Worm (Caenorhabditis elegans) whole organism, L1 larva: Measurements from ENCODE around the gene C31H1.5.

ENCODE experiments used
- F16B12.6 ChIP-seq: fragments of 150-350 bp; optimal IDR thresholded peaks from 2 replicates; lab custom pipeline; 2014; ENCODE audit warnings: missing biosample characterization, missing genetic modification characterization
- Y116A8C.19 ChIP-seq: sonication (generic microtip); optimal IDR thresholded peaks from 2 replicates; lab custom pipeline; 2016; ENCODE audit warnings: missing compliant biosample characterization, missing genetic modification characterization, borderline replicate concordance
- aha-1 ChIP-seq: fragments of 150-350 bp; optimal IDR thresholded peaks from 2 replicates; lab custom pipeline; 2014; ENCODE audit warnings: missing biosample characterization, missing genetic modification characterization
- alr-1 ChIP-seq: fragments of 200-800 bp; sonication (Bioruptor generic); optimal IDR thresholded peaks from 2 replicates; lab custom pipeline; 2018; ENCODE audit warnings: borderline replicate concordance, mild to moderate bottlenecking, missing genetic modification characterization, missing compliant biosample characterization
- ama-1 ChIP-seq: fragments of 150-350 bp; optimal IDR thresholded peaks from 2 replicates; lab custom pipeline; 2014
- blmp-1 ChIP-seq: fragments of 150-350 bp; optimal IDR thresholded peaks from 2 replicates; lab custom pipeline; 2014; ENCODE audit warnings: missing biosample characterization, missing genetic modification characterization
- ceh-8 ChIP-seq: fragments of 200-800 bp; sonication (Bioruptor generic); optimal IDR thresholded peaks from 2 replicates; lab custom pipeline; 2018; ENCODE audit warnings: mild to moderate bottlenecking, missing genetic modification characterization, moderate library complexity, missing compliant biosample characterization
- ceh-82 ChIP-seq, 3 experiments: fragments of 150-350 bp in 1 of 3; sonication (generic microtip) in 2 of 3; optimal IDR thresholded peaks; 2 replicates each; lab custom pipeline; 2014 to 2017; ENCODE audit warnings: missing biosample characterization in 3 of 3, missing genetic modification characterization in 3 of 3
- ces-1 ChIP-seq: fragments of 150-350 bp; optimal IDR thresholded peaks from 2 replicates; lab custom pipeline; 2014; ENCODE audit warnings: missing biosample characterization, missing genetic modification reagents, missing genetic modification characterization
- efl-1 ChIP-seq, 4 experiments: fragments of 150-350 bp; optimal IDR thresholded peaks in 3 of 4; peaks in 1 of 4; 1 replicate in 1 of 4; 2 replicates in 3 of 4; lab custom pipeline; 2014; ENCODE audit warnings: missing biosample characterization in 2 of 4, missing genetic modification characterization in 2 of 4, missing genetic modification reagents in 2 of 4
- elt-2 ChIP-seq: sonication (generic microtip); optimal IDR thresholded peaks from 2 replicates; lab custom pipeline; 2016; ENCODE audit warnings: missing genetic modification characterization, mild to moderate bottlenecking, inconsistent platforms, missing compliant biosample characterization, missing genetic modification reagents
- elt-3 ChIP-seq, 6 experiments: fragments of 150-350 bp in 1 of 6; sonication (generic microtip); optimal IDR thresholded peaks; 2 replicates each; lab custom pipeline; 2017 to 2018; ENCODE audit warnings: missing biosample characterization in 6 of 6, missing genetic modification characterization in 6 of 6, inconsistent platforms in 1 of 6
- fkh-10 ChIP-seq: sonication (generic microtip); optimal IDR thresholded peaks from 2 replicates; lab custom pipeline; 2017; ENCODE audit warnings: missing biosample characterization, missing genetic modification reagents, missing genetic modification characterization
- fkh-4 ChIP-seq: sonication (generic microtip); optimal IDR thresholded peaks from 2 replicates; lab custom pipeline; 2016; ENCODE audit warnings: missing compliant biosample characterization, missing genetic modification characterization, borderline replicate concordance
- fkh-8 ChIP-seq: sonication (generic microtip); optimal IDR thresholded peaks from 2 replicates; lab custom pipeline; 2016; ENCODE audit warnings: mild to moderate bottlenecking, missing genetic modification characterization, missing compliant biosample characterization
- grh-1 ChIP-seq: fragments of 200-800 bp; sonication (Bioruptor generic); IDR thresholded peaks from 2 replicates; pipeline ENCODE4 v1.3.6; 2022; ENCODE audit warnings: missing genetic modification reagents, missing genetic modification characterization, missing compliant biosample characterization
- isw-1 ChIP-seq: fragments of 200-800 bp; sonication (Bioruptor generic); IDR thresholded peaks from 2 replicates; pipeline ENCODE4 v1.3.6; 2022; ENCODE audit warnings: missing genetic modification characterization, missing compliant biosample characterization
- jun-1 ChIP-seq: fragments of 150-350 bp; optimal IDR thresholded peaks from 2 replicates; lab custom pipeline; 2014; ENCODE audit warnings: missing biosample characterization, missing genetic modification reagents, missing genetic modification characterization
- lin-13 ChIP-seq: fragments of 150-350 bp; optimal IDR thresholded peaks from 2 replicates; lab custom pipeline; 2014; ENCODE audit warnings: missing biosample characterization, missing genetic modification reagents, missing genetic modification characterization
- mab-9 ChIP-seq: fragments of 200-800 bp; sonication (Bioruptor generic); IDR thresholded peaks from 2 replicates; pipeline ENCODE4 v1.3.6; 2022; ENCODE audit warnings: missing genetic modification reagents, missing genetic modification characterization, missing compliant biosample characterization
- mdl-1 ChIP-seq, 2 experiments: fragments of 150-350 bp; optimal IDR thresholded peaks; 2 replicates each; lab custom pipeline; 2014 to 2017; ENCODE audit warnings: missing biosample characterization in 2 of 2, missing genetic modification characterization in 2 of 2, inconsistent platforms in 1 of 2
- nhr-12 ChIP-seq: sonication (generic microtip); optimal IDR thresholded peaks from 2 replicates; lab custom pipeline; 2017; ENCODE audit warnings: missing biosample characterization, missing genetic modification characterization
- nhr-20 ChIP-seq: sonication (generic microtip); optimal IDR thresholded peaks from 2 replicates; lab custom pipeline; 2016; ENCODE audit warnings: mild to moderate bottlenecking, missing genetic modification characterization, missing compliant biosample characterization
- nhr-237 ChIP-seq: fragments of 150-350 bp; optimal IDR thresholded peaks from 2 replicates; lab custom pipeline; 2014; ENCODE audit warnings: missing biosample characterization, missing genetic modification characterization
- nhr-28 ChIP-seq: fragments of 150-350 bp; optimal IDR thresholded peaks from 2 replicates; lab custom pipeline; 2014; ENCODE audit warnings: missing biosample characterization, missing genetic modification characterization
- nhr-47 ChIP-seq: sonication (generic microtip); optimal IDR thresholded peaks from 2 replicates; lab custom pipeline; 2016; ENCODE audit warnings: mild to moderate bottlenecking, missing genetic modification characterization, moderate library complexity, missing compliant biosample characterization
- nhr-71 ChIP-seq: sonication (generic microtip); optimal IDR thresholded peaks from 2 replicates; lab custom pipeline; 2016; ENCODE audit warnings: mild to moderate bottlenecking, missing genetic modification characterization, moderate library complexity, missing compliant biosample characterization
- nhr-76 ChIP-seq: sonication (generic microtip); optimal IDR thresholded peaks from 2 replicates; lab custom pipeline; 2017; ENCODE audit warnings: missing biosample characterization, missing genetic modification characterization
- nhr-77 ChIP-seq: fragments of 150-350 bp; optimal IDR thresholded peaks from 2 replicates; lab custom pipeline; 2014; ENCODE audit warnings: missing biosample characterization, missing genetic modification characterization
- nhr-84 ChIP-seq: sonication (generic microtip); optimal IDR thresholded peaks from 2 replicates; lab custom pipeline; 2017; ENCODE audit warnings: missing biosample characterization, missing genetic modification characterization
- pax-3 ChIP-seq: fragments of 200-800 bp; sonication (Bioruptor generic); optimal IDR thresholded peaks from 2 replicates; lab custom pipeline; 2018; ENCODE audit warnings: mild to moderate bottlenecking, missing genetic modification characterization, moderate library complexity, missing compliant biosample characterization
- pqm-1 ChIP-seq: sonication (generic microtip); optimal IDR thresholded peaks from 3 replicates; lab custom pipeline; 2017; ENCODE audit warnings: missing biosample characterization, missing genetic modification characterization
- skn-1 ChIP-seq: fragments of 150-350 bp; optimal IDR thresholded peaks from 2 replicates; lab custom pipeline; 2014; ENCODE audit warnings: missing biosample characterization, missing genetic modification characterization
- snpc-4 ChIP-seq: fragments of 150-350 bp; optimal IDR thresholded peaks from 2 replicates; lab custom pipeline; 2014; ENCODE audit warnings: missing biosample characterization, missing genetic modification characterization
- snu-23 ChIP-seq: sonication (generic microtip); optimal IDR thresholded peaks from 2 replicates; lab custom pipeline; 2016; ENCODE audit warnings: missing genetic modification characterization, missing compliant biosample characterization
- sptf-1 ChIP-seq: fragments of 150-350 bp; optimal IDR thresholded peaks from 2 replicates; lab custom pipeline; 2014; ENCODE audit warnings: missing biosample characterization, missing genetic modification characterization
- tbx-2 ChIP-seq: sonication (generic microtip); optimal IDR thresholded peaks from 2 replicates; lab custom pipeline; 2016; ENCODE audit warnings: missing genetic modification characterization, missing compliant biosample characterization
- unc-130 ChIP-seq: fragments of 150-350 bp; optimal IDR thresholded peaks from 2 replicates; lab custom pipeline; 2017; ENCODE audit warnings: missing biosample characterization, missing genetic modification characterization, inconsistent platforms
- unc-62 ChIP-seq: fragments of 150-350 bp; optimal IDR thresholded peaks from 2 replicates; lab custom pipeline; 2014; ENCODE audit warnings: missing biosample characterization, missing genetic modification reagents, missing genetic modification characterization
- vab-15 ChIP-seq: sonication (generic microtip); optimal IDR thresholded peaks from 2 replicates; lab custom pipeline; 2017; ENCODE audit warnings: missing genotype, mild to moderate bottlenecking, missing genetic modification characterization, missing compliant biosample characterization
- zag-1 ChIP-seq: fragments of 150-350 bp; optimal IDR thresholded peaks from 2 replicates; lab custom pipeline; 2014; ENCODE audit warnings: missing biosample characterization, missing genetic modification characterization
- zip-4 ChIP-seq: fragments of 200-800 bp; sonication (Bioruptor generic); optimal IDR thresholded peaks from 2 replicates; lab custom pipeline; 2018; ENCODE audit warnings: mild to moderate bottlenecking, missing genetic modification characterization, moderate library complexity, missing compliant biosample characterization
- ztf-4 ChIP-seq: fragments of 150-350 bp; optimal IDR thresholded peaks from 2 replicates; lab custom pipeline; 2014; ENCODE audit warnings: missing biosample characterization, missing genetic modification characterization

C31H1.5 gene

ce11 chrIV:5805477-5805876 lies 8.9 kb upstream of the C31H1.5 start (continued):
- TF ChIP-seq elt-3 (tag; optimal IDR thresholded peaks at IDR 0.05; lab: Kevin White, UChicago): no peak
- no peak for TF ChIP-seq sptf-1 (tag; lab: Kevin White, UChicago)
- TF ChIP-seq lin-13 (GFP tag; lab: Kevin White, UChicago): no peak
- TF ChIP-seq snu-23 (GFP tag; lab: Kevin White, UChicago): peak; percentile 80
- no peak for TF ChIP-seq alr-1
- no peak for TF ChIP-seq nhr-77 (tag; lab: Kevin White, UChicago)
- peak; percentile 61 for TF ChIP-seq pax-3 (tag; lab: Kevin White, UChicago)
- TF ChIP-seq nhr-28 (tag; lab: Kevin White, UChicago): no peak
- peak; percentile 61 for TF ChIP-seq nhr-47 (tag; lab: Kevin White, UChicago)
- TF ChIP-seq ceh-8 (GFP tag; lab: Kevin White, UChicago): no peak
- TF ChIP-seq vab-15 (tag; lab: Kevin White, UChicago): no peak
- peak; percentile 38 for TF ChIP-seq tbx-2 (tag; lab: Kevin White, UChicago)
- TF ChIP-seq F16B12.6 (tag; lab: Kevin White, UChicago): no peak
- peak; percentile 41 for TF ChIP-seq ztf-4 (tag; lab: Kevin White, UChicago)
- TF ChIP-seq skn-1: peak; percentile 22
- peak; percentile 27 for TF ChIP-seq blmp-1 (tag; lab: Kevin White, UChicago)
- no peak for TF ChIP-seq nhr-76 (tag; lab: Kevin White, UChicago)
- TF ChIP-seq nhr-12 (tag; lab: Kevin White, UChicago): no peak
- no peak for TF ChIP-seq aha-1 (tag; lab: Kevin White, UChicago)
- no peak for TF ChIP-seq pqm-1 (tag; lab: Kevin White, UChicago)
- TF ChIP-seq nhr-71 (tag; lab: Kevin White, UChicago): peak; percentile 80
- peak; percentile 31 for TF ChIP-seq nhr-20 (tag; lab: Kevin White, UChicago)
- TF ChIP-seq ces-1 (GFP tag; lab: Kevin White, UChicago): no peak
- TF ChIP-seq fkh-8 (tag; lab: Kevin White, UChicago): peak; percentile 89
- TF ChIP-seq efl-1 (optimal IDR thresholded peaks at IDR 0.05; lab: Kevin White, UChicago): peak; percentile 40 to 45
- TF ChIP-seq efl-1 (GFP tag; optimal IDR thresholded peaks at IDR 0.05 in 1 of 2; lab: Kevin White, UChicago): no peak
- TF ChIP-seq elt-2 (tag; lab: Kevin White, UChicago): no peak
- TF ChIP-seq mdl-1 (tag; optimal IDR thresholded peaks at IDR 0.05; lab: Kevin White, UChicago): peak in 1 of 2 experiments; percentile 16
- TF ChIP-seq ama-1 (lab: Kevin White, UChicago): no peak
- peak; percentile 11 for TF ChIP-seq fkh-10 (GFP tag; lab: Kevin White, UChicago)
- TF ChIP-seq unc-130: no peak
- peak; percentile 44 for TF ChIP-seq nhr-237 (tag; lab: Kevin White, UChicago)
- no peak for TF ChIP-seq nhr-84 (tag; lab: Kevin White, UChicago)
- TF ChIP-seq zip-4 (GFP tag; lab: Kevin White, UChicago): no peak
- TF ChIP-seq mab-9: no peak
- TF ChIP-seq ceh-82 (tag; optimal IDR thresholded peaks at IDR 0.05; lab: Kevin White, UChicago): peak in 2 of 3 experiments; percentile 6 to 70
- TF ChIP-seq jun-1 (tag; lab: Kevin White, UChicago): peak; percentile 55
- no peak for TF ChIP-seq snpc-4 (tag; lab: Kevin White, UChicago)
- no peak for TF ChIP-seq grh-1 (GFP tag; lab: Robert Waterston, UW)
- TF ChIP-seq fkh-4 (tag; lab: Kevin White, UChicago): no peak
- TF ChIP-seq Y116A8C.19 (tag; lab: Kevin White, UChicago): no peak
- TF ChIP-seq isw-1 (GFP tag; lab: Robert Waterston, UW): peak; percentile 33
- TF ChIP-seq zag-1: no peak
- TF ChIP-seq unc-62 (GFP tag; lab: Kevin White, UChicago): no peak
- TF ChIP-seq, all 84 proteins: peak for 32
